Worm (Caenorhabditis elegans) whole organism, L2 larva: Measurements from ENCODE around the gene F36H1.11.

ENCODE experiments used
- C34F6.9 ChIP-seq: fragments of 150-350 bp; optimal IDR thresholded peaks from 2 replicates; lab custom pipeline; 2014; ENCODE audit warnings: missing biosample characterization, missing genetic modification characterization
- F13H6.1 ChIP-seq: sonication (generic microtip); optimal IDR thresholded peaks from 2 replicates; lab custom pipeline; 2016; ENCODE audit warnings: missing genetic modification characterization, missing compliant biosample characterization
- R02D3.7 ChIP-seq: fragments of 150-350 bp; optimal IDR thresholded peaks from 2 replicates; lab custom pipeline; 2014; ENCODE audit warnings: missing biosample characterization, missing genetic modification characterization
- Y55F3AM.14 ChIP-seq: fragments of 200-800 bp; sonication (Bioruptor generic); optimal IDR thresholded peaks from 2 replicates; lab custom pipeline; 2018; ENCODE audit warnings: mild to moderate bottlenecking, missing genetic modification characterization, missing compliant biosample characterization
- ZK546.5 ChIP-seq: sonication (generic microtip); optimal IDR thresholded peaks from 2 replicates; lab custom pipeline; 2017; ENCODE audit warnings: missing biosample characterization, missing genetic modification characterization
- alr-1 ChIP-seq: fragments of 150-350 bp; optimal IDR thresholded peaks from 2 replicates; lab custom pipeline; 2014; ENCODE audit warnings: missing biosample characterization, missing genetic modification characterization
- aly-2 ChIP-seq: fragments of 150-350 bp; optimal IDR thresholded peaks from 2 replicates; lab custom pipeline; 2014; ENCODE audit warnings: missing biosample characterization, missing genetic modification characterization
- ama-1 ChIP-seq: fragments of 150-350 bp; optimal IDR thresholded peaks from 2 replicates; lab custom pipeline; 2018; ENCODE audit warnings: inconsistent platforms
- blmp-1 ChIP-seq: sonication (generic microtip); optimal IDR thresholded peaks from 2 replicates; lab custom pipeline; 2017; ENCODE audit warnings: missing genetic modification characterization, mild to moderate bottlenecking, missing compliant biosample characterization, antibody characterized with exemption, moderate library complexity; ENCODE audit not compliant: insufficient read depth
- ceh-16 ChIP-seq: fragments of 150-350 bp; optimal IDR thresholded peaks from 2 replicates; lab custom pipeline; 2014; ENCODE audit warnings: missing biosample characterization, missing genetic modification characterization
- ceh-82 ChIP-seq: fragments of 150-350 bp; optimal IDR thresholded peaks from 2 replicates; lab custom pipeline; 2014; ENCODE audit warnings: missing biosample characterization, missing genetic modification characterization
- crh-2 ChIP-seq: sonication (generic microtip); optimal IDR thresholded peaks from 2 replicates; lab custom pipeline; 2017; ENCODE audit warnings: missing biosample characterization, missing genetic modification characterization
- dmd-4 ChIP-seq: sonication (generic microtip); optimal IDR thresholded peaks from 2 replicates; lab custom pipeline; 2017; ENCODE audit warnings: missing biosample characterization, missing genetic modification characterization
- egl-27 ChIP-seq: sonication (generic microtip); optimal IDR thresholded peaks from 3 replicates; lab custom pipeline; 2017; ENCODE audit warnings: missing biosample characterization, missing genetic modification reagents, missing genetic modification characterization
- elt-1 ChIP-seq: fragments of 150-350 bp; optimal IDR thresholded peaks from 2 replicates; lab custom pipeline; 2014; ENCODE audit warnings: missing biosample characterization, missing genetic modification characterization
- elt-3 ChIP-seq: sonication (generic microtip); optimal IDR thresholded peaks from 2 replicates; lab custom pipeline; 2017; ENCODE audit warnings: missing biosample characterization, missing genetic modification characterization
- fos-1 ChIP-seq: fragments of 150-350 bp; optimal IDR thresholded peaks from 2 replicates; lab custom pipeline; 2014; ENCODE audit warnings: missing biosample characterization, missing genetic modification characterization
- gmeb-1 ChIP-seq: fragments of 150-350 bp; optimal IDR thresholded peaks from 2 replicates; lab custom pipeline; 2014; ENCODE audit warnings: missing biosample characterization, missing genetic modification characterization
- lin-11 ChIP-seq: fragments of 150-350 bp; sonication (generic microtip); optimal IDR thresholded peaks from 2 replicates; lab custom pipeline; 2014; ENCODE audit warnings: missing biosample characterization, missing genetic modification characterization, inconsistent platforms, mixed read lengths
- lin-13 ChIP-seq: fragments of 150-350 bp; optimal IDR thresholded peaks from 2 replicates; lab custom pipeline; 2014; ENCODE audit warnings: missing biosample characterization, missing genetic modification reagents, missing genetic modification characterization
- lin-39 ChIP-seq: fragments of 150-350 bp; optimal IDR thresholded peaks from 2 replicates; lab custom pipeline; 2014; ENCODE audit warnings: missing biosample characterization, missing genetic modification reagents, missing genetic modification characterization
- lsy-2 ChIP-seq, 2 experiments: fragments of 150-350 bp in 1 of 2; sonication (generic microtip) in 1 of 2; optimal IDR thresholded peaks; 2 replicates each; lab custom pipeline; 2014 to 2017; ENCODE audit warnings: missing biosample characterization in 2 of 2, missing genetic modification characterization in 2 of 2
- mab-5 ChIP-seq: fragments of 150-350 bp; optimal IDR thresholded peaks from 2 replicates; lab custom pipeline; 2014; ENCODE audit warnings: missing biosample characterization, missing genetic modification characterization
- mbf-1 ChIP-seq: sonication (generic microtip); optimal IDR thresholded peaks from 2 replicates; lab custom pipeline; 2017; ENCODE audit warnings: missing biosample characterization, missing genetic modification characterization
- mdl-1 ChIP-seq, 2 experiments: fragments of 150-350 bp in 1 of 2; sonication (generic microtip) in 1 of 2; optimal IDR thresholded peaks; 2 replicates each; lab custom pipeline; 2017; ENCODE audit warnings: missing biosample characterization in 2 of 2, missing genetic modification characterization in 2 of 2
- nhr-10 ChIP-seq: sonication (generic microtip); optimal IDR thresholded peaks from 2 replicates; lab custom pipeline; 2017; ENCODE audit warnings: missing biosample characterization, missing genetic modification characterization
- nhr-11 ChIP-seq: fragments of 150-350 bp; optimal IDR thresholded peaks from 2 replicates; lab custom pipeline; 2014; ENCODE audit warnings: missing biosample characterization, missing genetic modification characterization
- nhr-12 ChIP-seq: fragments of 150-350 bp; optimal IDR thresholded peaks from 2 replicates; lab custom pipeline; 2014; ENCODE audit warnings: missing biosample characterization, missing genetic modification characterization
- nhr-129 ChIP-seq: fragments of 150-350 bp; optimal IDR thresholded peaks from 2 replicates; lab custom pipeline; 2014; ENCODE audit warnings: missing biosample characterization, missing genetic modification characterization
- nhr-21 ChIP-seq: fragments of 150-350 bp; optimal IDR thresholded peaks from 2 replicates; lab custom pipeline; 2014; ENCODE audit warnings: missing biosample characterization, missing genetic modification characterization
- nhr-23 ChIP-seq: fragments of 150-350 bp; optimal IDR thresholded peaks from 2 replicates; lab custom pipeline; 2014; ENCODE audit warnings: missing biosample characterization, missing genetic modification reagents, missing genetic modification characterization
- nhr-237 ChIP-seq: fragments of 150-350 bp; optimal IDR thresholded peaks from 2 replicates; lab custom pipeline; 2014; ENCODE audit warnings: missing biosample characterization, missing genetic modification characterization
- nhr-25 ChIP-seq: fragments of 150-350 bp; sonication (generic microtip); optimal IDR thresholded peaks from 3 replicates; lab custom pipeline; 2014; ENCODE audit warnings: missing biosample characterization, missing genetic modification characterization
- nhr-6 ChIP-seq: fragments of 150-350 bp; optimal IDR thresholded peaks from 2 replicates; lab custom pipeline; 2014; ENCODE audit warnings: missing biosample characterization, missing genetic modification characterization
- nhr-77 ChIP-seq: fragments of 150-350 bp; optimal IDR thresholded peaks from 2 replicates; lab custom pipeline; 2014; ENCODE audit warnings: missing biosample characterization, missing genetic modification characterization
- peb-1 ChIP-seq: fragments of 150-350 bp; optimal IDR thresholded peaks from 2 replicates; lab custom pipeline; 2014; ENCODE audit warnings: missing biosample characterization, missing genetic modification characterization
- sem-4 ChIP-seq: fragments of 150-350 bp; optimal IDR thresholded peaks from 2 replicates; lab custom pipeline; 2014; ENCODE audit warnings: missing biosample characterization, missing genetic modification reagents, missing genetic modification characterization
- skn-1 ChIP-seq: sonication (generic microtip); optimal IDR thresholded peaks from 2 replicates; lab custom pipeline; 2017; ENCODE audit warnings: missing biosample characterization, missing genetic modification characterization
- sma-3 ChIP-seq: sonication (generic microtip); optimal IDR thresholded peaks from 2 replicates; lab custom pipeline; 2016; ENCODE audit warnings: missing genetic modification reagents, missing genetic modification characterization, missing compliant biosample characterization
- sma-9 ChIP-seq, 2 experiments: fragments of 150-350 bp in 1 of 2; sonication (generic microtip) in 1 of 2; optimal IDR thresholded peaks; 2 replicates each; lab custom pipeline; 2014 to 2016; ENCODE audit warnings: missing genetic modification characterization in 2 of 2, mild to moderate bottlenecking in 1 of 2, missing biosample characterization in 1 of 2, missing compliant biosample characterization in 1 of 2, missing genetic modification reagents in 1 of 2, moderate library complexity in 1 of 2
- snpc-4 ChIP-seq: fragments of 150-350 bp; optimal IDR thresholded peaks from 2 replicates; lab custom pipeline; 2014; ENCODE audit warnings: missing biosample characterization, missing genetic modification characterization
- unc-39 ChIP-seq: fragments of 150-350 bp; optimal IDR thresholded peaks from 2 replicates; lab custom pipeline; 2014; ENCODE audit warnings: missing biosample characterization, missing genetic modification characterization
- unc-55 ChIP-seq: fragments of 150-350 bp; sonication (generic microtip); optimal IDR thresholded peaks from 3 replicates; lab custom pipeline; 2014; ENCODE audit warnings: missing biosample characterization, missing genetic modification reagents, missing genetic modification characterization
- unc-62 ChIP-seq: fragments of 150-350 bp; optimal IDR thresholded peaks from 2 replicates; lab custom pipeline; 2014; ENCODE audit warnings: missing biosample characterization, missing genetic modification reagents, missing genetic modification characterization
- zag-1 ChIP-seq: fragments of 150-350 bp; optimal IDR thresholded peaks from 2 replicates; lab custom pipeline; 2014; ENCODE audit warnings: missing biosample characterization, missing genetic modification characterization
- ztf-1 ChIP-seq: fragments of 200-800 bp; sonication (Bioruptor generic); conservative IDR thresholded peaks from 2 replicates; pipeline ENCODE4 v1.3.6; 2022; ENCODE audit warnings: missing genetic modification characterization, missing compliant biosample characterization
- ztf-11 ChIP-seq: sonication (generic microtip); optimal IDR thresholded peaks from 2 replicates; lab custom pipeline; 2017; ENCODE audit warnings: missing biosample characterization, missing genetic modification characterization
- ztf-4 ChIP-seq: fragments of 150-350 bp; optimal IDR thresholded peaks from 2 replicates; lab custom pipeline; 2014; ENCODE audit warnings: missing biosample characterization, missing genetic modification characterization

The F36H1.11 gene

ce11 chrIV:11082153-11082552 is 33.2 kb downstream of the F36H1.11 start, which contains the start of gene let-70:
TSS of gene let-70 (minus strand) at chrIV:11082253.
- TF ChIP-seq dmd-4 (tag; lab: Kevin White, UChicago) = no peak
- no peak for TF ChIP-seq nhr-23
- TF ChIP-seq nhr-129 (tag; lab: Kevin White, UChicago) = peak; percentile 12
- no peak for TF ChIP-seq unc-39
- no peak for TF ChIP-seq ceh-16 (tag; lab: Kevin White, UChicago)
- TF ChIP-seq Y55F3AM.14 (GFP tag; lab: Kevin White, UChicago) = no peak

ce11 chrIV:11082789-11083235 is 33.8 kb downstream of the F36H1.11 start:
- TF ChIP-seq R02D3.7 (tag; lab: Kevin White, UChicago) = no peak
- peak; percentile 61 to 84 for TF ChIP-seq mdl-1 (tag; optimal IDR thresholded peaks at IDR 0.05; lab: Kevin White, UChicago)
- no peak for TF ChIP-seq mbf-1 (tag; lab: Kevin White, UChicago)
- TF ChIP-seq aly-2 (tag; lab: Kevin White, UChicago) = no peak
- peak; percentile 62 for TF ChIP-seq alr-1
- TF ChIP-seq lin-39 = peak; percentile 25
- TF ChIP-seq ztf-11 (tag; lab: Kevin White, UChicago) = no peak
- peak; percentile 76 to 94 for TF ChIP-seq lsy-2 (tag; optimal IDR thresholded peaks at IDR 0.05; lab: Kevin White, UChicago)
- peak; percentile 94 for TF ChIP-seq nhr-25 (tag; lab: Kevin White, UChicago)
- peak; percentile 98 for TF ChIP-seq nhr-129 (tag; lab: Kevin White, UChicago)
- no peak for TF ChIP-seq ztf-1 (GFP tag; lab: Robert Waterston, UW)
- no peak for TF ChIP-seq ceh-16 (tag; lab: Kevin White, UChicago)
- peak; percentile 91 for TF ChIP-seq crh-2 (tag; lab: Kevin White, UChicago)
- TF ChIP-seq egl-27 (tag; lab: Kevin White, UChicago) = peak; percentile 93
- TF ChIP-seq skn-1 (tag; lab: Kevin White, UChicago) = peak; percentile 3
- TF ChIP-seq nhr-6 (tag; lab: Kevin White, UChicago) = peak; percentile 95
- TF ChIP-seq sma-3 (GFP tag; lab: Kevin White, UChicago) = peak; percentile 91
- TF ChIP-seq nhr-10 = no peak
- no peak for TF ChIP-seq nhr-77 (tag; lab: Kevin White, UChicago)
- no peak for TF ChIP-seq peb-1 (tag; lab: Kevin White, UChicago)
- peak; percentile 42 for TF ChIP-seq nhr-23
- peak; percentile 96 for TF ChIP-seq sem-4 (tag; lab: Kevin White, UChicago)
- peak; percentile 62 for TF ChIP-seq snpc-4
- TF ChIP-seq Y55F3AM.14 (GFP tag; lab: Kevin White, UChicago) = peak; percentile 83
- TF ChIP-seq nhr-11 = no peak
- TF ChIP-seq ceh-82 (tag; lab: Kevin White, UChicago) = peak; percentile 60
- peak; percentile 97 for TF ChIP-seq F13H6.1 (tag; lab: Kevin White, UChicago)
- peak; percentile 96 for TF ChIP-seq nhr-21
- no peak for TF ChIP-seq nhr-12 (tag; lab: Kevin White, UChicago)
- no peak for TF ChIP-seq elt-3 (tag; lab: Kevin White, UChicago)
- TF ChIP-seq dmd-4 (tag; lab: Kevin White, UChicago) = no peak
- TF ChIP-seq blmp-1 = peak; percentile 92
- TF ChIP-seq C34F6.9 (tag; lab: Kevin White, UChicago) = peak; percentile 99
- peak; percentile 21 for TF ChIP-seq unc-62 (GFP tag; lab: Kevin White, UChicago)
- peak; percentile 91 for TF ChIP-seq ztf-4 (tag; lab: Kevin White, UChicago)
- peak; percentile 94 for TF ChIP-seq lin-11 (tag; lab: Kevin White, UChicago)
- peak; percentile 94 for TF ChIP-seq unc-55 (GFP tag; lab: Kevin White, UChicago)
- TF ChIP-seq zag-1 (tag; lab: Kevin White, UChicago) = peak; percentile 99
- TF ChIP-seq mab-5 = peak; percentile 93
- TF ChIP-seq fos-1 = peak; percentile 85
- peak; percentile 86 for TF ChIP-seq lin-13 (GFP tag; lab: Kevin White, UChicago)
- TF ChIP-seq ZK546.5 (tag; lab: Kevin White, UChicago) = peak; percentile 44
- TF ChIP-seq elt-1 (tag; lab: Kevin White, UChicago) = no peak
- peak; percentile 90 for TF ChIP-seq ama-1 (lab: Kevin White, UChicago)
- TF ChIP-seq sma-9 (GFP tag; optimal IDR thresholded peaks at IDR 0.05; lab: Kevin White, UChicago) = peak; percentile 92
- no peak for TF ChIP-seq sma-9 (tag; optimal IDR thresholded peaks at IDR 0.05; lab: Kevin White, UChicago)
- peak; percentile 27 for TF ChIP-seq unc-39
- TF ChIP-seq gmeb-1 (tag; lab: Kevin White, UChicago) = peak; percentile 64
- no peak for TF ChIP-seq nhr-237 (tag; lab: Kevin White, UChicago)
